Worm (Caenorhabditis elegans) whole organism, L4/young adult: ENCODE data around the gene srsx-15.

Experiments
- W03F9.2 ChIP-seq: fragments of 150-350 bp; optimal IDR thresholded peaks from 2 replicates; lab custom pipeline; 2014; ENCODE audit warnings: missing biosample characterization, missing genetic modification characterization
- dao-5 ChIP-seq: sonication (generic microtip); optimal IDR thresholded peaks from 2 replicates; lab custom pipeline; 2016; ENCODE audit warnings: missing genotype, missing genetic modification characterization, moderate library complexity, missing compliant biosample characterization
- him-1 ChIP-seq: sonication (generic microtip); optimal IDR thresholded peaks from 2 replicates; lab custom pipeline; 2016; ENCODE audit warnings: missing genotype, missing genetic modification reagents, missing genetic modification characterization, missing compliant biosample characterization

The srsx-15 gene

DNA sequence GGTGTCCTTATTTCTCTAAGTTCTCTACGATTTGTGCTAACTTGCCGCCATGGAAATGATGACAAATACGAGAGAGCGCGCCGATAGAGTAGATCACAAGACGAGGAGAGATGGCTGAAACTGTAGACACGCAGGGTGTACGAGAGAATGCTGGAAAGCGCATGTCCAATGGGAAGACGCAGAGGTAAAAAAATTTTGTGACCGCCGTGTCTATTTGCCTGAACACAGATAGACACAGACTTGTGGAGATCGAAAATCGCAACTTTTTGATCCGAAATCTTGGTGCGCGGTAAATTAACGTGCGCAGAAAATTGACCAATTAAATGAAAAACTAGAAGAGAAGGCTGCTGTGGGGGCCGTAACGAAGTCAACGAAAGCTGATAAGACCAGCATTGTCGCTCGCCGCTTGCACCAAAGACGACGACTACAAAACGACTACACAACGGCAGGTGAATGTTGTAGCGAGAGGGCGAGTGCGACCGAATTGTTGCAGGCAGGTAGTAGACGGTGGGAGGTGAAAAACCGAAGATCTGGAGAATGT is 33.6 kb upstream of the srsx-15 start:
- TF ChIP-seq him-1 (tag; lab: Kevin White, UChicago) (no peak), dao-5 (no peak), W03F9.2 (tag; lab: Kevin White, UChicago) (no peak)

ce11 chrIV:5655966-5656389 is 32.4 kb upstream of the srsx-15 start:
- TF ChIP-seq dao-5 (no peak), him-1 (tag; lab: Kevin White, UChicago) (no peak), W03F9.2 (tag; lab: Kevin White, UChicago) (no peak)

DNA sequence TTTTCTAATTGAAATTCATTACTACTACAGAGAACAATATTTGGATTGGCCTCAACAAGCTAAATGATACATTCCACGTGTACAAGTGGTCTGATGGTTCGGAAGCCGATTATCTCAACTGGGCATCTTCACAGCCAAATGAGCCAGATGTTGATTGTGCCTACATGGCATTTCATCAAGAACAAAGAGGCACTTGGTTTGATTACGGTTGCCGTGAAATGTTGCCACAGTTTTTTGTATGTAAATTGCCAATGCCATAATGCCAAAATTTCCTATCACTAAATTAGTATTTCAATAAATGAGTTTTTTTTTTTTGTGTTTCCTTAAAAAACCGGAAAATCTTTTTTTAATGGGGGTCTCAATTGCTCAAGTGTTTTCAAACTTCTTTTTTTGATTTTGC is 31.1 kb upstream of the srsx-15 start:
- TF ChIP-seq dao-5: no peak
- no peak for TF ChIP-seq W03F9.2 (tag; lab: Kevin White, UChicago)
- TF ChIP-seq him-1 (tag; lab: Kevin White, UChicago): no peak

ce11 chrIV:5654203-5654602 is 30.6 kb upstream of the srsx-15 start:
- TF ChIP-seq dao-5 (no peak), W03F9.2 (tag; lab: Kevin White, UChicago) (no peak), him-1 (tag; lab: Kevin White, UChicago) (no peak)

ce11 chrIV:5653649-5654048 is 30.0 kb upstream of the srsx-15 start, which contains the start of gene clec-178:
Gene clec-178 (plus strand): TSS chrIV:5653949.
- TF ChIP-seq dao-5 (no peak), him-1 (tag; lab: Kevin White, UChicago) (no peak), W03F9.2 (tag; lab: Kevin White, UChicago) (no peak)

DNA sequence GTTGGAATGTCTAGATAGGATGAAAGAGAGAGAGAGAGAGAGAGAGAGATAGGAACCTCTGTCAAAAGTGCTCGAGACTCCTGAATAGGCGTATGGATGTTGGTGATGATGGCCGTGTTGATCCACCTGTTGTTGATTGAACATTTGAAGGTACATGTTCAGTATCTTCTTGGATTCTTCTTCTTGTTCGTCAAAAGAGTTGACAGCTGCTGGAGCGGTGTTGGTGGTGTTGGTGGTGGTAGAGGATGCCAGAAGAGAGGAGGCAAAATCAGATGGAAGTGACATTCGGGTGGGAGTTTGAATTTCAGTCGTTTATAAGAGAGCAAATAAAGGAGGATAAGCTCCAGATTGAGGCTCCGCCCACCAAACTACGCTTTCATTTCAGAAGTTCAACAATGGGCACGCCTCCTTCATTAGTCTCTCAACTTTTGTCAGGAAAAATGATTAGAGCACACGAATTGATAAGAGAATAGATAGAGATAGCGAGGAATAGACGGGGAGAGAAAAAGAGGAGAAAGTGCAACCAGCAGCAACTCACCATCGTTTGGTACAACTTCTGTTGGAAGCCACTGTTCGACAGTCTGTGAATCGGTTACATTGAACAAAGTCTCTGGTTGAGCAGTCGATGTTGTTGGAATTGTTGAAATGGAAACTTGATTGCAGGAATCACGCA is 29.3 kb upstream of the srsx-15 start:
- TF ChIP-seq him-1 (tag; lab: Kevin White, UChicago) (no peak), W03F9.2 (tag; lab: Kevin White, UChicago) (no peak), dao-5 (no peak)

- no peak for TF ChIP-seq him-1 (tag; lab: Kevin White, UChicago)
- TF ChIP-seq dao-5: no peak
- no peak for TF ChIP-seq W03F9.2 (tag; lab: Kevin White, UChicago)
Observed at ce11 chrIV:5650761-5651332, 27.2 kb upstream of the srsx-15 start.

ce11 chrIV:5649073-5649583 is 25.5 kb upstream of the srsx-15 start, which contains the start of gene csn-5:
Gene csn-5 (plus strand): TSS chrIV:5649533.
- TF ChIP-seq him-1 (tag; lab: Kevin White, UChicago) (no peak), W03F9.2 (tag; lab: Kevin White, UChicago) (no peak), dao-5 (no peak)

DNA sequence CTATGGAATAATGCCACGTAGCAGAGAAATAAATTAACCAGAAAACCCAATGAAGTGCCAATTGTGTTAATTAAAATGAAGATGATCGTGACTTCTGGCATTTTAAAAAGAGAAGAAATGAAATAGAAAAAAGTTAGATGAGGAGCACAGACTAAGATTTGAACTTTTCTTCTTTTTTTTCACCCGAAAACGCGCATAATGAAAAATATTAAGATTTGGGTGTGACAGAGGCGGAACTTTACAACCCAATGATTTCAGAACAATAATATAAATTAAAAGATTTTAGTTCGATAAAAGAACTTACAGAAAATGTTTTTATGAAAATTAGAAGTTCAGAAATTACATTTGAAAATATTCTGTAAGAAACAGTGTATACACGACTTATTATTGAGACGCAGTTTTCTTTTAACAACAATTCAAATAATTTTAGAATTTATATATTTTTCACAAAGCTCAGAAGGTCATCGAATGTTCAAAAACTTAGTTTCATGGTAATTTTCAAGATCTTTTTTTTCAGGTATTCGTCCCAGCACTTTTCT is 22.0 kb upstream of the srsx-15 start, which contains the start of the genes srd-8 and B0547.2:
Gene srd-8, minus strand, starts transcription at position 101 of the 539 bp plus-strand sequence.
Gene B0547.2, plus strand, starts transcription at position 489 of the 539 bp plus-strand sequence.
- TF ChIP-seq W03F9.2 (tag; lab: Kevin White, UChicago) (no peak), him-1 (tag; lab: Kevin White, UChicago) (no peak), dao-5 (no peak)

DNA sequence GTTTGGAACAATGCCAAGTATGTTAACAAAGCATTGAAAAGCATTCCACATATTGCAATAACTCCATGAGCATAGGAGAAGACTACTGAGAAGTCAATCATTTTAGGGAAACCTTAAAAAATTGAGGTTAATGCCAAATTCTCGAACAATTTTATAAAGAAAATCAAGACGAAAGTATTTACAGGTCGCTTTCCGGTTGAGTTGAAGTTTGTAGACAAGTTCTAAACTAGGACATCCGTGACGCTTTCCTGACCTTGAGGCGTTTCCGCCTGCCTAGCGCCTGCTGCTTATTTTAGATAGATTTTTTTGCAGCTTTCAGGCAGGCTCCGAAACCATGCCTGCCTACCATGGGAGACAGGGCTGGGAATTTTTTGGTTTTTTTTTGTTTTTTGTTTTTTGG is 11.9 kb upstream of the srsx-15 start, which contains the start of gene srd-13:
Gene srd-13, minus strand, starts transcription at position 101 of the 400 bp plus-strand sequence.
- no peak for TF ChIP-seq W03F9.2 (tag; lab: Kevin White, UChicago)
- TF ChIP-seq dao-5: no peak
- TF ChIP-seq him-1 (tag; lab: Kevin White, UChicago): no peak

DNA sequence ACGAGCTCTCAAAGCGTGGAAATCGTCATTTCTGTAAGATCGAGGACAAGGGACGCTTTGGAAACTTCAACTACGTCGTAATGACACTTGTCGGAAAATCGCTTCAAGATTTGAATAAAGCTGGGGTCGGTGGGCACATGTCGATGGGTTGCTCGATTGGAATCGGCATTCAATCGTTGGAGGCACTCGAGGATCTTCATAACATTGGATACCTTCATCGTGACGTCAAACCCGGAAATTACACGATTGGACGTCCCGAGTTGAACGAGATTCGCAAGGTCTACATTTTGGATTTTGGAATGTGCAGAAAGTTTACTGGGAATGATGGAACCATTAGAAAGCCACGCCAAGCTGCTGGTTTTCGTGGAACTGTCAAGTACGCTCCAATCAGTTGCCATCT is 8.9 kb upstream of the srsx-15 start:
- TF ChIP-seq dao-5: no peak
- no peak for TF ChIP-seq him-1 (tag; lab: Kevin White, UChicago)
- TF ChIP-seq W03F9.2 (tag; lab: Kevin White, UChicago): no peak

DNA sequence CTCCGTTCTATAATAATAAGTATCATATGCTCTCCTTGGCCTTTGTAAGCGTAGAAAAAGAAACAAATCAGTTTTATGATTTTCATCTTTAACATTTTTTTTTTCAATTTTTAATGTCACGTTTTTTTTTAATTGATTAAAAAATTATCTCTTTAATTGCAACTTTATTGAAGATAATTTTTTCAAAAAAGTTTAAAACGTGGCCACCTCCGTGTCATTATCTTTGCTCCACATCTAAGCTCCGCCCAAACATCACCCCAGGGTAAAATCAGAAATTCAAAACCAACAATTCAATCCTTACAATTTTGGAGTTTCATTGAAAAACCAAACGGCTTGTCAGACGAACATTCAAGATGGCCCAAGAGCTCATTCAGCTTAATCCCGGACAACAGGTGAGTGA is 8.0 kb upstream of the srsx-15 start, which contains the start of gene ttbk-8.2:
Gene ttbk-8.2, plus strand, starts transcription at position 301 of the 400 bp plus-strand sequence.
- TF ChIP-seq W03F9.2 (tag; lab: Kevin White, UChicago) (no peak), him-1 (tag; lab: Kevin White, UChicago) (no peak), dao-5 (no peak)

- no peak for TF ChIP-seq W03F9.2 (tag; lab: Kevin White, UChicago)
- no peak for TF ChIP-seq dao-5
- no peak for TF ChIP-seq him-1 (tag; lab: Kevin White, UChicago)
Observed at ce11 chrIV:5630156-5630555, 6.5 kb upstream of the srsx-15 start, which contains the start of gene srd-12. Gene srd-12 (minus strand): TSS chrIV:5630256.
